Worm (Caenorhabditis elegans) whole organism, late embryonic: Measurements from ENCODE around the gene mth-1.

ENCODE experiments used
- ama-1 ChIP-seq: fragments of 150-350 bp; optimal IDR thresholded peaks from 2 replicates; lab custom pipeline; 2014
- ceh-19 ChIP-seq: fragments of 200-800 bp; sonication (Bioruptor generic); optimal IDR thresholded peaks from 2 replicates; lab custom pipeline; 2018; ENCODE audit warnings: mild to moderate bottlenecking, missing genetic modification characterization, missing compliant biosample characterization
- ceh-6 ChIP-seq: fragments of 200-800 bp; sonication (Bioruptor generic); optimal IDR thresholded peaks from 2 replicates; lab custom pipeline; 2018; ENCODE audit warnings: mild to moderate bottlenecking, missing genetic modification characterization, missing compliant biosample characterization
- dmd-4 ChIP-seq: sonication (generic microtip); optimal IDR thresholded peaks from 2 replicates; lab custom pipeline; 2016; ENCODE audit warnings: borderline replicate concordance, missing genetic modification characterization, missing compliant biosample characterization
- fkh-10 ChIP-seq: fragments of 150-350 bp; optimal IDR thresholded peaks from 2 replicates; lab custom pipeline; 2014; ENCODE audit warnings: missing biosample characterization, missing genetic modification reagents, missing genetic modification characterization
- hlh-30 ChIP-seq: sonication (generic microtip); optimal IDR thresholded peaks from 2 replicates; lab custom pipeline; 2017; ENCODE audit warnings: antibody characterized with exemption, missing genetic modification characterization, missing compliant biosample characterization; ENCODE audit not compliant: insufficient read depth
- hlh-8 ChIP-seq: sonication (generic microtip); optimal IDR thresholded peaks from 2 replicates; lab custom pipeline; 2016; ENCODE audit warnings: missing genotype, missing genetic modification characterization, missing compliant biosample characterization
- nfya-1 ChIP-seq: sonication (generic microtip); optimal IDR thresholded peaks from 2 replicates; lab custom pipeline; 2017; ENCODE audit warnings: missing genetic modification characterization, mild to moderate bottlenecking, missing compliant biosample characterization, antibody characterized with exemption, moderate library complexity
- pag-3 ChIP-seq: sonication (generic microtip); optimal IDR thresholded peaks from 2 replicates; lab custom pipeline; 2016; ENCODE audit warnings: missing compliant biosample characterization, missing genetic modification characterization, borderline replicate concordance
- pax-1 ChIP-seq: fragments of 150-350 bp; optimal IDR thresholded peaks from 2 replicates; lab custom pipeline; 2014; ENCODE audit warnings: missing biosample characterization, missing genetic modification characterization
- pha-2 ChIP-seq: sonication (generic microtip); optimal IDR thresholded peaks from 2 replicates; lab custom pipeline; 2017; ENCODE audit warnings: mild to moderate bottlenecking, missing genetic modification characterization, missing compliant biosample characterization
- syd-9 ChIP-seq: sonication (generic microtip); optimal IDR thresholded peaks from 2 replicates; lab custom pipeline; 2016; ENCODE audit warnings: mild to moderate bottlenecking, missing genetic modification characterization, moderate library complexity, missing compliant biosample characterization
- unc-42 ChIP-seq: sonication (generic microtip); optimal IDR thresholded peaks from 2 replicates; lab custom pipeline; 2016; ENCODE audit warnings: missing genotype, missing genetic modification characterization, missing compliant biosample characterization

- TF ChIP-seq unc-42 (no peak), hlh-30 (tag; lab: Kevin White, UChicago) (no peak), ama-1 (lab: Kevin White, UChicago) (no peak), dmd-4 (tag; lab: Kevin White, UChicago) (no peak), syd-9 (tag; lab: Kevin White, UChicago) (no peak), pag-3 (tag; lab: Kevin White, UChicago) (no peak), hlh-8 (tag; lab: Kevin White, UChicago) (no peak), fkh-10 (GFP tag; lab: Kevin White, UChicago) (no peak), pha-2 (tag; lab: Kevin White, UChicago) (no peak), nfya-1 (tag; lab: Kevin White, UChicago) (no peak), ceh-6 (GFP tag; lab: Kevin White, UChicago) (no peak), ceh-19 (GFP tag; lab: Kevin White, UChicago) (no peak), pax-1 (tag; lab: Kevin White, UChicago) (no peak)
These were observed 5.6 kb upstream of the mth-1 start, which contains the start of gene F31D5.6 for ce11 chrII:4209071-4209747.
